Fruit fly (Drosophila melanogaster) whole organism, adult: ENCODE measurements around the gene lsn.

Experiments used
- CG11617 ChIP-seq: fragments of 200-800 bp; sonication (Bioruptor generic); optimal IDR thresholded peaks from 2 replicates; lab custom pipeline; 2017; ENCODE audit warnings: mild to moderate bottlenecking, missing biosample characterization, missing genetic modification reagents, missing genetic modification characterization
- CG33017 ChIP-seq: fragments of 200-800 bp; sonication (Bioruptor generic); optimal IDR thresholded peaks from 2 replicates; lab custom pipeline; 2018; ENCODE audit warnings: missing biosample characterization, mild to moderate bottlenecking, missing genetic modification characterization, moderate library complexity
- CG5204 ChIP-seq: fragments of 200-800 bp; sonication (Bioruptor generic); optimal IDR thresholded peaks from 2 replicates; lab custom pipeline; 2016; ENCODE audit warnings: missing biosample characterization, missing genetic modification characterization
- Clk ChIP-seq: fragments of 200-800 bp; sonication (Bioruptor generic); optimal IDR thresholded peaks from 2 replicates; lab custom pipeline; 2017; ENCODE audit warnings: missing biosample characterization, missing genetic modification characterization
- cic ChIP-seq: fragments of 200-800 bp; sonication (Bioruptor generic); optimal IDR thresholded peaks from 2 replicates; lab custom pipeline; 2017; ENCODE audit warnings: missing biosample characterization, mild to moderate bottlenecking, missing genetic modification characterization, moderate library complexity
- kay ChIP-seq: fragments of 200-800 bp; sonication (Bioruptor generic); peaks from one replicate; lab custom pipeline; 2016; ENCODE audit warnings: missing biosample characterization, missing genetic modification characterization, borderline replicate concordance
- toe ChIP-seq: fragments of 200-800 bp; sonication (Bioruptor generic); optimal IDR thresholded peaks from 2 replicates; lab custom pipeline; 2016; ENCODE audit warnings: missing biosample characterization, missing genetic modification characterization

DNA sequence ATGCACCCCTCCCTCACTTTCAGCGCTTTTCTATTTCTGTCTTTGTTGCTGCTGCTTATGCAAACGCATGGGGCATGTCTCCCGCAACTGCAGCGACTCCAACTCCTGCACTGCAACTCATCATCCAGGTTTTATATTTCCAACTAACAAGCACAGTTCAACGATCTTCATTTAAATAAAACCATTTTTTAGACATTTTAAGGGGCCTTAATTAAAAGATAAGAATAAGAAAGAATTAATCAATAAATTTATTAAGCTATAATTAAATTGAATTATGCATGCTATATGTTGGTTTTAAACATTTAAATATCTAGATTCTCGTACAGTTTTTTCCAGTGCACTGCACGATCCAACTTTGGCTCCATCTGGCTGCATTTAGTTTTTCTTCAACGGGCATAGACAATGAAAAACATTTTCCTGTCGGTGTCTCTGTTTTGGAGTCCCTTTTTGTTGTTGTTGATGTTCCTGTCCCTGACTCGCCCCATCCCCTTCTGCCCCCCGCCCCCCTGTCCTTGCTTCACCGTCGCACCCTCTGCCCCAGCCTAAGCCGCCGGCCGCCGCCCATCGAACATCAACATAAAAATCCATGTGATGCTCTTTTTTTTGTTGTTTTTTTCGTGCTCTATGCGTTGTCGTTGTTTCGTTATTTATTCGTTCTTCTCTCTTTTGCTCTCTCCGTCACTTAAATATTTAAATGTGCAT is 36.0 kb upstream of the lsn start:
- TF ChIP-seq CG5204 (GFP tag; lab: Kevin White, UChicago): no peak
- no peak for TF ChIP-seq CG11617 (GFP tag; lab: Kevin White, UChicago)
- no peak for TF ChIP-seq cic
- TF ChIP-seq Clk (GFP tag; lab: Kevin White, UChicago): no peak
- no peak for TF ChIP-seq CG33017 (tag; lab: Kevin White, UChicago)
- TF ChIP-seq kay: no peak
- TF ChIP-seq toe: no peak
